Worm (Caenorhabditis elegans): ENCODE results near the gene nft-1.

DNA sequence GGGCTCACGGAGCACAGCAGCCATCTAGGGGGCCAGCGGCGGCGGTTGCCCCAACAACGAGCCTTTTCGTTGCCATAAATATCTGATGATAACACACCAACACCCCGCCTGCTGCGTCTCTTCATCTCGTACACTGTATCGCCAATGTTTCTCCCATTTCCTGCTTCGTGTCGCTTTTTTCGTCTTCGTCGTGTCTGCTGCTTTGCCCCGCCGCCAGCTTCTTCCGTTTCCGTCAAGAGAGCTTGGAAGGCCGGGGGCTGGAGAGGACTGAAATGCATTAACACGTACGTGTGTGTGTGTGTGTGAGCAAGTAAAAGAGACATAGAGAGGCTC, 12.2 kb downstream of the nft-1 start:
- TF ChIP-seq skn-1 (tag; optimal IDR thresholded peaks at IDR 0.05) (no peak), lin-13 (GFP tag; optimal IDR thresholded peaks at IDR 0.05) (no peak), lin-39 (tag; optimal IDR thresholded peaks at IDR 0.05) (no peak)
